Worm (Caenorhabditis elegans): ENCODE results near the gene F08D12.4.

F08D12.4 gene

DNA sequence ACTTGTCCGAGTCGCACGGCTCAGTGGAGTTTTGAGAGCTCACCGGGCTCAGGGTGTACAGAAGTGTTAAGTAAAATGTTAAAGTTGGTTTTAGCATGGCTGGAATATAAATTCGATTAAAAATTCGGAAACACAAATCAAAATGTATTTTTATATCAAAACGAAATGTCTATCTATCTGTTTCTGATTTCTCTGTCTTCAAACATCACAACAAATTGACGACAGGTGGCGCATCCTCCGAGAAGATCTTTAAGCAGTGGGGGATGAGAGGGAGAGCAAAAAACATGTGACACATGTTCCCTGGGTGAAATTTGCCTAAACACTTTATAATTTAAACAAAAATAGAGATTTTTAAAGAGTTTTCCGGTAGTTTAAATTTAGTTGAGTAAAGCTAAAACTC lies 8.9 kb upstream of the F08D12.4 start, which contains the start of gene F08D12.7:
Gene F08D12.7, minus strand, starts transcription at position 101 of the 400 bp plus-strand sequence.
- TF ChIP-seq F13C5.2 (tag; optimal IDR thresholded peaks at IDR 0.05) = no peak
- no peak for TF ChIP-seq aly-1 (tag; optimal IDR thresholded peaks at IDR 0.05)
- no peak for TF ChIP-seq flt-1 (GFP tag; IDR thresholded peaks at IDR 0.05)
- no peak for TF ChIP-seq ets-7 (tag; optimal IDR thresholded peaks at IDR 0.05)
- no peak for TF ChIP-seq ceh-36 (tag; optimal IDR thresholded peaks at IDR 0.05)
- TF ChIP-seq hmg-4 (GFP tag; optimal IDR thresholded peaks at IDR 0.05) = no peak
- no peak for TF ChIP-seq ceh-13 (GFP tag; optimal IDR thresholded peaks at IDR 0.05)

ce11 chrII:2770788-2771187 lies 7.2 kb upstream of the F08D12.4 start, which contains the start of gene fbxb-105:
Gene fbxb-105, minus strand, starts transcription at chrII:2770888.
- no peak for TF ChIP-seq B0310.2 (tag; optimal IDR thresholded peaks at IDR 0.05)
- no peak for TF ChIP-seq scrt-1 (GFP tag; IDR thresholded peaks at IDR 0.05)
- TF ChIP-seq ets-7 (tag; optimal IDR thresholded peaks at IDR 0.05) = no peak
- TF ChIP-seq tbx-37 (GFP tag; conservative IDR thresholded peaks at IDR 0.05) = no peak
- TF ChIP-seq hnd-1 (tag; optimal IDR thresholded peaks at IDR 0.05) = no peak
- no peak for TF ChIP-seq tra-4 (tag; optimal IDR thresholded peaks at IDR 0.05)
- no peak for TF ChIP-seq F13C5.2 (tag; optimal IDR thresholded peaks at IDR 0.05)
- TF ChIP-seq flt-1 (GFP tag; IDR thresholded peaks at IDR 0.05) = no peak
- TF ChIP-seq sea-1 (GFP tag; conservative IDR thresholded peaks at IDR 0.05) = no peak
- no peak for TF ChIP-seq ama-1 (optimal IDR thresholded peaks at IDR 0.05)
- no peak for TF ChIP-seq hmbx-1 (tag; optimal IDR thresholded peaks at IDR 0.05)
- TF ChIP-seq aly-1 (tag; optimal IDR thresholded peaks at IDR 0.05) = no peak
- no peak for TF ChIP-seq pes-1 (GFP tag; IDR thresholded peaks at IDR 0.05)

DNA sequence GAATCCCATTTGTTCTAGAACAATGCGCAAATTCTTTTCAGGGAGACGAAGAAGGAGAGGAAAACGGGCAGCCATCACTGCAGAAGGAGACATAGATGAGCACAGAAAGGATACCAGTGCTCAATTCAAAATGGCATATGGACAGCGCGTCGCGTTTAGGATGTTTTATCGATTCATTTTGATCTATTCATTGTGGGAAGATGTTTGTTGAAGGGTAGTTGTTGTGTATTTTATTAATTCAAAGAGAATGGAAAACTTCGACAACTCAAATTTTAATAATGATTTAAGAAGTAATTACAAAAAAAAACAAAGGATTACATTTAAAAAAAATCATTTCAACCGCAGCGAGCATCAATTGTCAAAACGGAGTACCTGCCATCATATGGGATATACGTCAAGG lies 5.8 kb upstream of the F08D12.4 start, which contains the start of gene sdz-10:
Gene sdz-10, minus strand, starts transcription at position 101 of the 400 bp plus-strand sequence.
- TF ChIP-seq aly-1 (tag; optimal IDR thresholded peaks at IDR 0.05) (no peak), ama-1 (optimal IDR thresholded peaks at IDR 0.05) (no peak), flt-1 (GFP tag; IDR thresholded peaks at IDR 0.05) (no peak), tbx-11 (GFP tag; IDR thresholded peaks at IDR 0.05) (no peak), B0310.2 (tag; optimal IDR thresholded peaks at IDR 0.05) (no peak), ceh-13 (GFP tag; optimal IDR thresholded peaks at IDR 0.05) (no peak)

- no peak for TF ChIP-seq aly-1 (tag; optimal IDR thresholded peaks at IDR 0.05)
- TF ChIP-seq tbx-11 (GFP tag; IDR thresholded peaks at IDR 0.05) = no peak
- TF ChIP-seq hmbx-1 (tag; optimal IDR thresholded peaks at IDR 0.05) = no peak
- no peak for TF ChIP-seq hmg-4 (GFP tag; optimal IDR thresholded peaks at IDR 0.05)
- no peak for TF ChIP-seq sea-1 (GFP tag; conservative IDR thresholded peaks at IDR 0.05)
- TF ChIP-seq pes-1 (GFP tag; IDR thresholded peaks at IDR 0.05) = no peak
- no peak for TF ChIP-seq tra-4 (tag; optimal IDR thresholded peaks at IDR 0.05)
- no peak for TF ChIP-seq scrt-1 (GFP tag; IDR thresholded peaks at IDR 0.05)
- no peak for TF ChIP-seq ceh-13 (GFP tag; optimal IDR thresholded peaks at IDR 0.05)
- TF ChIP-seq tbx-37 (GFP tag; conservative IDR thresholded peaks at IDR 0.05) = no peak
- TF ChIP-seq ets-7 (tag; optimal IDR thresholded peaks at IDR 0.05) = no peak
- no peak for TF ChIP-seq hnd-1 (tag; optimal IDR thresholded peaks at IDR 0.05)
- no peak for TF ChIP-seq flt-1 (GFP tag; IDR thresholded peaks at IDR 0.05)
- no peak for TF ChIP-seq B0310.2 (tag; optimal IDR thresholded peaks at IDR 0.05)
- no peak for TF ChIP-seq F13C5.2 (tag; optimal IDR thresholded peaks at IDR 0.05)
These were observed 4.4 kb upstream of the F08D12.4 start, which contains the start of gene sdz-9 for ce11 chrII:2773534-2773933. Gene sdz-9, minus strand, starts transcription at chrII:2773634.

- no peak for TF ChIP-seq aly-1 (tag; optimal IDR thresholded peaks at IDR 0.05)
- no peak for TF ChIP-seq ceh-13 (GFP tag; optimal IDR thresholded peaks at IDR 0.05)
- no peak for TF ChIP-seq hnd-1 (tag; optimal IDR thresholded peaks at IDR 0.05)
- TF ChIP-seq pes-1 (GFP tag; IDR thresholded peaks at IDR 0.05) = no peak
- no peak for TF ChIP-seq scrt-1 (GFP tag; IDR thresholded peaks at IDR 0.05)
- no peak for TF ChIP-seq hmbx-1 (tag; optimal IDR thresholded peaks at IDR 0.05)
- no peak for TF ChIP-seq tra-4 (tag; optimal IDR thresholded peaks at IDR 0.05)
- no peak for TF ChIP-seq sea-1 (GFP tag; conservative IDR thresholded peaks at IDR 0.05)
- TF ChIP-seq tbx-37 (GFP tag; conservative IDR thresholded peaks at IDR 0.05) = no peak
- TF ChIP-seq ama-1 (optimal IDR thresholded peaks at IDR 0.05) = no peak
- no peak for TF ChIP-seq tbx-11 (GFP tag; IDR thresholded peaks at IDR 0.05)
- no peak for TF ChIP-seq hmg-4 (GFP tag; optimal IDR thresholded peaks at IDR 0.05)
- no peak for TF ChIP-seq F13C5.2 (tag; optimal IDR thresholded peaks at IDR 0.05)
- TF ChIP-seq ceh-36 (tag; optimal IDR thresholded peaks at IDR 0.05) = no peak
These were observed 3.0 kb upstream of the F08D12.4 start, which contains the start of gene fbxb-111 for ce11 chrII:2774904-2775303. Gene fbxb-111, minus strand, starts transcription at chrII:2775004.

DNA sequence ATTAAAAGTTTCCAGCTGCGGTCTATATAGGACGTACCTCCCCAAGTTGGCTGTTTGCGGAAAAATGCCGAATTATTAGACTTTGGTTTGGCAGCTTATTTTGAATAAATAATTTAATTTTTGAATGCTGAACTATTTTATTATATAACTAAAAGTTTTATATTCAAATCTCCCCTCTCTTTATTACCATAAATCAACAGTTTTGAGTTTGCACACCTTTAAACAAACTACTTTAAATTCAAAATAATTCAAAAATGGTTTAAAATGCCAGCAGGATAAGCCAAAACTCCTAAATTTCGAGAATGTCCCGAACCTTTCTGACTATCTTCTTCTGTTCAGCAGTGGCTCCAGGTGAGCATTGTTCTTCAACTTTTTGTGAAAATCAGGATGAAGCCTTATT lies 1.3 kb downstream of the F08D12.4 start, which contains the start of gene F08D12.3:
Gene F08D12.3, plus strand, starts transcription at position 301 of the 400 bp plus-strand sequence.
- TF ChIP-seq F13C5.2 (tag; optimal IDR thresholded peaks at IDR 0.05) (no peak), hnd-1 (tag; optimal IDR thresholded peaks at IDR 0.05) (no peak), ama-1 (optimal IDR thresholded peaks at IDR 0.05) (no peak), hmbx-1 (tag; optimal IDR thresholded peaks at IDR 0.05) (no peak), hmg-4 (GFP tag; optimal IDR thresholded peaks at IDR 0.05) (no peak), ets-7 (tag; optimal IDR thresholded peaks at IDR 0.05) (no peak), tbx-11 (GFP tag; IDR thresholded peaks at IDR 0.05) (no peak), tbx-37 (GFP tag; conservative IDR thresholded peaks at IDR 0.05) (no peak)

DNA sequence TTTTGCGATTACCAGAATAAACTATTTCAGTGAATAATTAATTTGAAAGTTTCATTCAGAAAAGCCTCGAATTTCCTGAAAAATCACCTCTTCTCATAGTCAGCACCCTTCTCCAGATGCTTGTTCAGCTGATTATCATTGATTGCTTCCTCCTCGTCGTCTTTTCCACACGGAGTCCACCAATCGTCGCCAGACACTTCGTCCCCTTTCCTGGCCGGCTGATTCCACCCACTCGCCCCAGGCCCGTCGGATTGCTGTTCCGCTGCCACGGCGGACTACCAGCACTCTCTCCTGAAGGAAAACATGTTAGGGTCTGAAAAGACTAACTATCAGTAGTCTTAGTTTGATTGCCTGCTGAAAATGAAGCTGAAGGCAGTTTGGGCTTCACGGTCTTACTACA lies 2.9 kb downstream of the F08D12.4 start:
- TF ChIP-seq ceh-36 (tag; optimal IDR thresholded peaks at IDR 0.05) (no peak), tra-4 (tag; optimal IDR thresholded peaks at IDR 0.05) (no peak), hmbx-1 (tag; optimal IDR thresholded peaks at IDR 0.05) (no peak), tbx-11 (GFP tag; IDR thresholded peaks at IDR 0.05) (no peak), F13C5.2 (tag; optimal IDR thresholded peaks at IDR 0.05) (no peak), sea-1 (GFP tag; conservative IDR thresholded peaks at IDR 0.05) (no peak), aly-1 (tag; optimal IDR thresholded peaks at IDR 0.05) (no peak), hmg-4 (GFP tag; optimal IDR thresholded peaks at IDR 0.05) (no peak), hnd-1 (tag; optimal IDR thresholded peaks at IDR 0.05) (no peak), scrt-1 (GFP tag; IDR thresholded peaks at IDR 0.05) (no peak), ets-7 (tag; optimal IDR thresholded peaks at IDR 0.05) (no peak), pes-1 (GFP tag; IDR thresholded peaks at IDR 0.05) (no peak), flt-1 (GFP tag; IDR thresholded peaks at IDR 0.05) (no peak), ama-1 (optimal IDR thresholded peaks at IDR 0.05) (no peak), B0310.2 (tag; optimal IDR thresholded peaks at IDR 0.05) (no peak), ceh-13 (GFP tag; optimal IDR thresholded peaks at IDR 0.05) (no peak), tbx-37 (GFP tag; conservative IDR thresholded peaks at IDR 0.05) (no peak)

Data from whole organism, early embryonic.